Worm (Caenorhabditis elegans): Measurements from ENCODE around the gene evl-20.

Gene evl-20

ce11 chrII:8412935-8413334 lies 31.2 kb upstream of the evl-20 start:
- TF ChIP-seq pha-4 (tag; optimal IDR thresholded peaks at IDR 0.05) (peak; percentile 21), pqm-1 (tag; optimal IDR thresholded peaks at IDR 0.05) (peak; percentile 70), ZK546.5 (tag; optimal IDR thresholded peaks at IDR 0.05) (no peak), jun-1 (tag; optimal IDR thresholded peaks at IDR 0.05) (no peak), elt-2 (tag; optimal IDR thresholded peaks at IDR 0.05) (peak; percentile 33)

ce11 chrII:8415035-8415434 lies 29.1 kb upstream of the evl-20 start:
- TF ChIP-seq nhr-67 (tag; optimal IDR thresholded peaks at IDR 0.05): no peak
- no peak for TF ChIP-seq hmg-11 (tag; optimal IDR thresholded peaks at IDR 0.05)
- TF ChIP-seq nhr-23 (tag; optimal IDR thresholded peaks at IDR 0.05): no peak
- no peak for TF ChIP-seq fkh-2 (tag; optimal IDR thresholded peaks at IDR 0.05)
- no peak for TF ChIP-seq aly-2 (tag; optimal IDR thresholded peaks at IDR 0.05)
- TF ChIP-seq sea-2 (GFP tag; optimal IDR thresholded peaks at IDR 0.05): no peak
- no peak for TF ChIP-seq nhr-28 (tag; optimal IDR thresholded peaks at IDR 0.05)
- TF ChIP-seq tbx-2 (tag; optimal IDR thresholded peaks at IDR 0.05): no peak
- no peak for TF ChIP-seq lin-39 (tag; optimal IDR thresholded peaks at IDR 0.05)
- no peak for TF ChIP-seq ztf-4 (tag; optimal IDR thresholded peaks at IDR 0.05)
- TF ChIP-seq nhr-237 (tag; optimal IDR thresholded peaks at IDR 0.05): no peak
- no peak for TF ChIP-seq lsy-12 (tag; optimal IDR thresholded peaks at IDR 0.05)
- no peak for TF ChIP-seq mml-1 (tag; optimal IDR thresholded peaks at IDR 0.05)

DNA sequence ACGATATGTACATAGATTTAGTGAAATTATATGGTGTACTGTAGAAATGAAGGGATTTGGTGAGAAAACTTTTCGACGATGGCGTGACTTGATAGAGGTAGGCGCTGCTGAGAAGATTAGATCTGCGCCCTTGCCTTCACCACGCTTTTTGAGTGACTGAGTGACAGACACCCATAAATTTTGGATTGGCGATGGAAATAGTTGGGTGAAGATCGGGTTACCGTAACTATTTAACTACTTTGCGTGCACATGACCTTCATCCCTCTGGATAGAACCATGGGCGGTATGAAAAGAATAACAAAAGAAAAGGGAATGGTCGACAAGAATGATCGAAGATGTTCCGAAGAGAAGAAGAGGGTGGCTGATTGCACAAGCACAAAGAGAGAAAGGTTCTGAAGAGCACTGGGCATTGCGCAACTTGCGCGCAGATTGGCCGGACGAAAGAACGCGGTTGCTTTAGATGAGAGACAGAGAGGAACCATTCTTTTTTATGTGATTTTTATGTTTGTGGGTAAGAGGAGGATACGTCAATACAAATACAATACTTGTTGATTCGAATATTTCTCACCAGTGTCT lies 28.6 kb upstream of the evl-20 start:
- no peak for TF ChIP-seq tbx-2 (tag; optimal IDR thresholded peaks at IDR 0.05)
- no peak for TF ChIP-seq lin-15B (tag; optimal IDR thresholded peaks at IDR 0.05)
- TF ChIP-seq sea-2 (GFP tag; optimal IDR thresholded peaks at IDR 0.05): no peak
- TF ChIP-seq fos-1 (tag; optimal IDR thresholded peaks at IDR 0.05): no peak
- peak; percentile 48 for TF ChIP-seq elt-1 (tag; optimal IDR thresholded peaks at IDR 0.05)
- TF ChIP-seq nhr-25 (tag; optimal IDR thresholded peaks at IDR 0.05): peak; percentile 12

DNA sequence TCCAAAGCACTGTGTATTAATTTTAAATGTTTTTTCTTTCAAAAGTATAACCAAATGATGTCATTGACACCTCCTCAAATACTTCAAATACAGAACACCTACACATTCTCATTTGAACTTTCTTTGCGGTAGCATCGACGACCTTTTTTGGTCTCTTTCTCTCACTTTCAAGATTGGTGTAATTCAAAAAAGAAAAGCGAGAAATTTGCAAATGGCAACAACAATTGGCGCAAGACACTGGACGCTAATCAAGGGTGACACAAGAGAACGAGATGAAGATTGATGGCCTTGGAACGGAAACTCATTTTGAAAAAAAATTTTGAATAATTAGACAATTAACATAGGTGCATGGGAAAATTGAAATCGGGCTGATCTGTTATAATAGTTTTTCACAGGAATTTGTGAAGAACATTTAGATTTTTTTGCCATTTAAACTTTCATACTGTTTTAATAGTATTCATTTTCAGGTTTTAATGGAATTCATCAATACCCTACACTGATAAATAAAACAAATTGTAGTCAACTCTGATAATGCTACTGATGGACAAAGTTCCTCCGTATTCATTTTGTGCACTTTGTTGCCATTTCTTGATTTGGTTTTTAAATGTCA lies 26.9 kb upstream of the evl-20 start, which contains the start of gene fdgt-2:
Gene fdgt-2, plus strand, starts transcription at position 560 of the 610 bp plus-strand sequence.
- TF ChIP-seq elt-2 (tag; optimal IDR thresholded peaks at IDR 0.05) (peak; percentile 36), nhr-25 (tag; optimal IDR thresholded peaks at IDR 0.05) (peak; percentile 73), ztf-4 (tag; optimal IDR thresholded peaks at IDR 0.05) (no peak), nhr-11 (tag; optimal IDR thresholded peaks at IDR 0.05) (no peak), R02D3.7 (tag; optimal IDR thresholded peaks at IDR 0.05) (no peak), fkh-2 (tag; optimal IDR thresholded peaks at IDR 0.05) (no peak), pqm-1 (tag; optimal IDR thresholded peaks at IDR 0.05) (peak; percentile 7), mml-1 (tag; optimal IDR thresholded peaks at IDR 0.05) (no peak), lin-39 (tag; optimal IDR thresholded peaks at IDR 0.05) (no peak), egl-27 (tag; optimal IDR thresholded peaks at IDR 0.05) (no peak), ZK546.5 (tag; optimal IDR thresholded peaks at IDR 0.05) (no peak), unc-62 (GFP tag; optimal IDR thresholded peaks at IDR 0.05) (no peak)

DNA sequence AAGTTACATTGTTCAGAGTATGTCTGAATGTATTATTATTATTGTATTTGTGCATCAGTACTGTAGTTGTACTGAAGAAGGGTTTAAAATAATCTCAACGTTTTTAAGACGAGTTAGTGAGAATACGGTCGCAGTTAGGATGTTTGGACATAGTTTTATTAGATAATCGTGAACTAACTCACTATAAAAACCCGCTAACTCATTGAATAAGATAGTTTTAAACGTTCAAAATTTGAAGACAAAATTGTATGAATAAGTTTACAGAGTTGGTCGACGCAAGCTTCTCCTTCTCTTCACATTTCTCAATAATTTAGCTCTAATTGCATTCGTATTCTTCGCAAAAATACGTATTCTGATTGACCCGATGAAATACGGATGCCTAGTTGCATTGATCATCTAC lies 25.1 kb upstream of the evl-20 start:
- TF ChIP-seq ztf-4 (tag; optimal IDR thresholded peaks at IDR 0.05) (peak; percentile 76), nhr-43 (tag; optimal IDR thresholded peaks at IDR 0.05; ENCODE audit: poor library complexity, severe bottlenecking) (no peak), elt-1 (tag; optimal IDR thresholded peaks at IDR 0.05) (peak; percentile 89), ztf-11 (tag; optimal IDR thresholded peaks at IDR 0.05) (no peak), nhr-237 (tag; optimal IDR thresholded peaks at IDR 0.05) (no peak)

DNA sequence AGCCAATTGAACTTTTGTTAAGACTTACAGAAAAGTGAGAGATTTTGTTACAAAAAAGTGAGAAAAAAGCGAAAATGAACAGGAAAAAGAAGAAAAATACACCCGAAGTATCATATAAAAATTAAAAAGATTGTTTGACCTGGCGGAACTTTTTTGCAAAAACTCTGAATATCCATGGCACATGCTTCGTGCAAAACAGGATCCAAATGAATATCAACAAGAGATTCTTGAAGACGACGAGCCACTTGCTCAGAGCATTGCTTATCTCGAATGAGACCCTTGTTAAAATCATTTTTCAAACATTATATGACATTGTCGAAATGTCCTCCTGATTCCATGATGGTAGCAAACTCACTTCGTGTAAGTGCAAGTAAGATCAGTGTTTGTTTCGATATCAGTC lies 24.3 kb upstream of the evl-20 start, which contains the start of gene F14E5.8:
Gene F14E5.8, plus strand, starts transcription at position 301 of the 400 bp plus-strand sequence.
- TF ChIP-seq elt-1 (tag; optimal IDR thresholded peaks at IDR 0.05): peak; percentile 4

ce11 chrII:8420775-8421388 lies 23.2 kb upstream of the evl-20 start:
- peak; percentile 43 for TF ChIP-seq ztf-4 (tag; optimal IDR thresholded peaks at IDR 0.05)
- no peak for TF ChIP-seq nhr-28 (tag; optimal IDR thresholded peaks at IDR 0.05)
- TF ChIP-seq elt-1 (tag; optimal IDR thresholded peaks at IDR 0.05): peak; percentile 89

Measured in whole organism, L3 larva.